Worm (Caenorhabditis elegans) whole organism, young adult: ENCODE data around the gene sre-43.

Experiments
- C17E4.6 ChIP-seq: fragments of 200-800 bp; sonication (Bioruptor generic); IDR thresholded peaks from 2 replicates; pipeline ENCODE4 v1.3.6; 2022; ENCODE audit warnings: missing genetic modification reagents, missing genetic modification characterization, missing compliant biosample characterization
- F49E8.2 ChIP-seq: sonication (generic microtip); optimal IDR thresholded peaks from 3 replicates; lab custom pipeline; 2017; ENCODE audit warnings: missing genetic modification characterization, mild to moderate bottlenecking, missing compliant biosample characterization, antibody characterized with exemption, moderate library complexity; ENCODE audit not compliant: insufficient read depth
- F52B5.7 ChIP-seq: sonication (generic microtip); optimal IDR thresholded peaks from 2 replicates; lab custom pipeline; 2016; ENCODE audit warnings: mild to moderate bottlenecking, missing genetic modification characterization, missing compliant biosample characterization
- K11D2.4 ChIP-seq: fragments of 200-800 bp; sonication (Bioruptor generic); IDR thresholded peaks from 2 replicates; pipeline ENCODE4 v1.3.6; 2022; ENCODE audit warnings: missing genetic modification reagents, missing genetic modification characterization, missing compliant biosample characterization
- T07F8.4 ChIP-seq: sonication (generic microtip); optimal IDR thresholded peaks from 2 replicates; lab custom pipeline; 2016; ENCODE audit warnings: mild to moderate bottlenecking, missing genetic modification characterization, moderate library complexity, missing compliant biosample characterization
- akir-1 ChIP-seq: fragments of 200-800 bp; sonication (Bioruptor generic); optimal IDR thresholded peaks from 2 replicates; lab custom pipeline; 2018; ENCODE audit warnings: mild to moderate bottlenecking, missing genetic modification characterization, moderate library complexity, missing compliant biosample characterization
- aptf-3 ChIP-seq: fragments of 200-800 bp; sonication (Bioruptor generic); IDR thresholded peaks from 2 replicates; pipeline ENCODE4 v1.3.6; 2022; ENCODE audit warnings: missing genetic modification characterization, missing compliant biosample characterization
- atf-7 ChIP-seq: sonication (generic microtip); optimal IDR thresholded peaks from 2 replicates; lab custom pipeline; 2017; ENCODE audit warnings: mild to moderate bottlenecking, missing genetic modification characterization, missing compliant biosample characterization
- bed-2 ChIP-seq: fragments of 200-800 bp; sonication (Bioruptor generic); IDR thresholded peaks from 2 replicates; pipeline ENCODE4 v1.3.6; 2022; ENCODE audit warnings: missing genetic modification reagents, missing genetic modification characterization, missing compliant biosample characterization
- cebp-1 ChIP-seq, 2 experiments: fragments of 200-800 bp in 1 of 2; sonication (Bioruptor generic) in 1 of 2; sonication (generic microtip) in 1 of 2; IDR thresholded peaks in 1 of 2; optimal IDR thresholded peaks in 1 of 2; 2 replicates each; pipeline versions ENCODE4 v1.3.6 to Lab custom; 2017 to 2022; ENCODE audit warnings: missing compliant biosample characterization in 2 of 2, missing genetic modification characterization in 2 of 2, mild to moderate bottlenecking in 1 of 2, missing genetic modification reagents in 1 of 2, moderate library complexity in 1 of 2
- cebp-2 ChIP-seq: fragments of 200-800 bp; sonication (Bioruptor generic); IDR thresholded peaks from 2 replicates; pipeline ENCODE4 v1.3.6; 2022; ENCODE audit warnings: missing genetic modification characterization, missing compliant biosample characterization
- ceh-27 ChIP-seq: fragments of 200-800 bp; sonication (Bioruptor generic); optimal IDR thresholded peaks from 2 replicates; lab custom pipeline; 2018; ENCODE audit warnings: mild to moderate bottlenecking, missing genetic modification characterization, moderate library complexity, missing compliant biosample characterization
- ceh-40 ChIP-seq: fragments of 200-800 bp; sonication (Bioruptor generic); IDR thresholded peaks from 2 replicates; pipeline ENCODE4 v1.3.6; 2022; ENCODE audit warnings: missing genetic modification characterization, missing compliant biosample characterization
- ceh-58 ChIP-seq: fragments of 200-800 bp; sonication (Bioruptor generic); IDR thresholded peaks from 2 replicates; pipeline ENCODE4 v1.3.6; 2022; ENCODE audit warnings: missing genetic modification characterization, missing compliant biosample characterization
- die-1 ChIP-seq: sonication (generic microtip); optimal IDR thresholded peaks from 2 replicates; lab custom pipeline; 2016; ENCODE audit warnings: missing genotype, mild to moderate bottlenecking, missing genetic modification characterization, missing compliant biosample characterization
- dpff-1 ChIP-seq: sonication (generic microtip); optimal IDR thresholded peaks from 2 replicates; lab custom pipeline; 2017; ENCODE audit warnings: mild to moderate bottlenecking, missing genetic modification characterization, missing compliant biosample characterization
- dpl-1 ChIP-seq: fragments of 150-350 bp; optimal IDR thresholded peaks from 2 replicates; lab custom pipeline; 2014; ENCODE audit warnings: missing biosample characterization, missing genetic modification reagents, missing genetic modification characterization
- him-1 ChIP-seq: sonication (generic microtip); optimal IDR thresholded peaks from 2 replicates; lab custom pipeline; 2016; ENCODE audit warnings: missing genotype, missing genetic modification reagents, missing genetic modification characterization, missing compliant biosample characterization
- hmg-1.2 ChIP-seq: fragments of 200-800 bp; sonication (Bioruptor generic); IDR thresholded peaks from 2 replicates; pipeline ENCODE4 v1.3.6; 2022; ENCODE audit warnings: missing genetic modification reagents, missing genetic modification characterization, missing compliant biosample characterization
- hmg-20 ChIP-seq: fragments of 200-800 bp; sonication (Bioruptor generic); IDR thresholded peaks from 2 replicates; pipeline ENCODE4 v1.3.6; 2022; ENCODE audit warnings: missing genetic modification reagents, missing genetic modification characterization, missing compliant biosample characterization
- hrde-1 ChIP-seq: sonication (generic microtip); optimal IDR thresholded peaks from 2 replicates; lab custom pipeline; 2016; ENCODE audit warnings: missing genetic modification characterization, mild to moderate bottlenecking, missing compliant biosample characterization, moderate library complexity, missing genotype, missing genetic modification reagents, borderline replicate concordance
- lin-26 ChIP-seq: fragments of 200-800 bp; sonication (Bioruptor generic); IDR thresholded peaks from 2 replicates; pipeline ENCODE4 v1.3.6; 2022; ENCODE audit warnings: missing genetic modification reagents, missing genetic modification characterization, missing compliant biosample characterization
- lin-35 ChIP-seq, 3 experiments: fragments of 150-350 bp in 2 of 3; sonication (generic microtip) in 1 of 3; optimal IDR thresholded peaks; 2 replicates each; lab custom pipeline; 2014 to 2018; ENCODE audit warnings: missing biosample characterization in 3 of 3, missing genetic modification characterization in 3 of 3, missing genetic modification reagents in 3 of 3
- madf-6 ChIP-seq: fragments of 200-800 bp; sonication (Bioruptor generic); IDR thresholded peaks from 2 replicates; pipeline ENCODE4 v1.3.6; 2022; ENCODE audit warnings: missing genetic modification reagents, missing genetic modification characterization, missing compliant biosample characterization
- mel-28 ChIP-seq: sonication (generic microtip); optimal IDR thresholded peaks from 2 replicates; lab custom pipeline; 2016; ENCODE audit warnings: borderline replicate concordance, mild to moderate bottlenecking, missing genetic modification characterization, missing compliant biosample characterization
- mes-4 ChIP-seq: sonication (generic microtip); optimal IDR thresholded peaks from 2 replicates; lab custom pipeline; 2016; ENCODE audit warnings: missing genotype, missing genetic modification characterization, missing compliant biosample characterization
- rcor-1 ChIP-seq: fragments of 200-800 bp; sonication (Bioruptor generic); IDR thresholded peaks from 2 replicates; pipeline ENCODE4 v1.3.6; 2022; ENCODE audit warnings: missing genetic modification reagents, missing genetic modification characterization, missing compliant biosample characterization
- rec-8 ChIP-seq, 2 experiments: sonication (generic microtip); optimal IDR thresholded peaks; 2 replicates each; lab custom pipeline; 2016; ENCODE audit warnings: mild to moderate bottlenecking in 2 of 2, missing genetic modification characterization in 2 of 2, missing genetic modification reagents in 2 of 2, missing genotype in 2 of 2, missing biosample characterization in 1 of 2, missing compliant biosample characterization in 1 of 2, moderate library complexity in 1 of 2
- repo-1 ChIP-seq: sonication (generic microtip); optimal IDR thresholded peaks from 2 replicates; lab custom pipeline; 2017; ENCODE audit warnings: mild to moderate bottlenecking, missing genetic modification characterization, missing compliant biosample characterization
- rpc-1 ChIP-seq, 2 experiments: fragments of 150-350 bp in 1 of 2; sonication (generic microtip) in 1 of 2; optimal IDR thresholded peaks; 2 replicates each; lab custom pipeline; 2014 to 2018; ENCODE audit warnings: missing biosample characterization in 1 of 2, missing genetic modification characterization in 1 of 2, missing genetic modification reagents in 1 of 2, missing genotype in 1 of 2
- sdz-38 ChIP-seq: sonication (generic microtip); optimal IDR thresholded peaks from 2 replicates; lab custom pipeline; 2016; ENCODE audit warnings: missing genotype, missing genetic modification characterization, missing compliant biosample characterization
- sea-2 ChIP-seq: fragments of 200-800 bp; sonication (Bioruptor generic); IDR thresholded peaks from 2 replicates; pipeline ENCODE4 v1.3.6; 2022; ENCODE audit warnings: missing genetic modification characterization, missing compliant biosample characterization
- snpc-3.4 ChIP-seq: sonication (generic microtip); optimal IDR thresholded peaks from 2 replicates; lab custom pipeline; 2017; ENCODE audit warnings: missing genetic modification characterization, mild to moderate bottlenecking, missing compliant biosample characterization, antibody characterized with exemption, moderate library complexity, missing genotype, missing genetic modification reagents
- sptf-2 ChIP-seq: fragments of 200-800 bp; sonication (Bioruptor generic); optimal IDR thresholded peaks from 2 replicates; lab custom pipeline; 2018; ENCODE audit warnings: mild to moderate bottlenecking, missing genetic modification characterization, missing compliant biosample characterization
- tbp1 ChIP-seq: fragments of 200-800 bp; sonication (Bioruptor generic); optimal IDR thresholded peaks from 2 replicates; lab custom pipeline; 2018; ENCODE audit warnings: mild to moderate bottlenecking, missing genetic modification characterization, missing compliant biosample characterization
- xnd-1 ChIP-seq: sonication (generic microtip); optimal IDR thresholded peaks from 2 replicates; lab custom pipeline; 2016; ENCODE audit warnings: missing genotype, missing genetic modification reagents, missing genetic modification characterization, missing compliant biosample characterization
- ztf-18 ChIP-seq: sonication (generic microtip); optimal IDR thresholded peaks from 2 replicates; lab custom pipeline; 2016; ENCODE audit warnings: missing genotype, mild to moderate bottlenecking, missing genetic modification characterization, missing compliant biosample characterization
- ztf-6 ChIP-seq: fragments of 200-800 bp; sonication (Bioruptor generic); IDR thresholded peaks from 2 replicates; pipeline ENCODE4 v1.3.6; 2022; ENCODE audit warnings: missing genetic modification reagents, missing genetic modification characterization, missing compliant biosample characterization

The sre-43 gene

ce11 chrII:13991741-13992140 lies 22.9 kb upstream of the sre-43 start, which contains the start of gene Y39G8B.5:
Gene Y39G8B.5 (minus strand): TSS chrII:13991841.
- TF ChIP-seq hmg-20 (GFP tag; lab: Robert Waterston, UW): no peak
- TF ChIP-seq C17E4.6: no peak
- TF ChIP-seq xnd-1: no peak
- TF ChIP-seq cebp-1 (GFP tag; IDR thresholded peaks at IDR 0.05; lab: Robert Waterston, UW): no peak
- no peak for TF ChIP-seq cebp-1 (tag; optimal IDR thresholded peaks at IDR 0.05; lab: Kevin White, UChicago)
- TF ChIP-seq sptf-2 (GFP tag; lab: Kevin White, UChicago): no peak
- TF ChIP-seq ceh-40 (GFP tag; lab: Robert Waterston, UW): no peak
- TF ChIP-seq K11D2.4 (GFP tag; lab: Robert Waterston, UW): no peak
- no peak for TF ChIP-seq hrde-1 (tag; lab: Kevin White, UChicago)
- TF ChIP-seq cebp-2 (GFP tag; lab: Robert Waterston, UW): no peak
- TF ChIP-seq rec-8 (tag; optimal IDR thresholded peaks at IDR 0.05; lab: Kevin White, UChicago): no peak
- no peak for TF ChIP-seq bed-2 (GFP tag; lab: Robert Waterston, UW)
- no peak for TF ChIP-seq lin-35 (GFP tag; optimal IDR thresholded peaks at IDR 0.05; lab: Kevin White, UChicago)
- no peak for TF ChIP-seq madf-6 (GFP tag; lab: Robert Waterston, UW)
- TF ChIP-seq ztf-18 (tag; lab: Kevin White, UChicago): no peak
- TF ChIP-seq him-1 (tag; lab: Kevin White, UChicago): no peak
- no peak for TF ChIP-seq lin-26 (GFP tag; lab: Robert Waterston, UW)
- TF ChIP-seq F52B5.7 (tag; lab: Kevin White, UChicago): no peak

ce11 chrII:13984551-13984950 lies 15.7 kb upstream of the sre-43 start, which contains the start of gene sre-47:
Gene sre-47 (minus strand): TSS chrII:13984651.
- TF ChIP-seq madf-6 (GFP tag; lab: Robert Waterston, UW) (no peak), snpc-3.4 (tag; lab: Kevin White, UChicago) (no peak), sea-2 (no peak), dpff-1 (tag; lab: Kevin White, UChicago) (no peak), rcor-1 (GFP tag; lab: Robert Waterston, UW) (no peak), ceh-27 (GFP tag; lab: Kevin White, UChicago) (no peak), sdz-38 (tag; lab: Kevin White, UChicago) (no peak), F49E8.2 (tag; lab: Kevin White, UChicago) (no peak), cebp-2 (GFP tag; lab: Robert Waterston, UW) (no peak), hrde-1 (tag; lab: Kevin White, UChicago) (no peak), dpl-1 (GFP tag; lab: Kevin White, UChicago) (no peak)

- TF ChIP-seq mes-4 (no peak), mel-28 (no peak), hmg-1.2 (no peak), die-1 (tag; lab: Kevin White, UChicago) (no peak), aptf-3 (GFP tag; lab: Robert Waterston, UW) (no peak), ceh-58 (GFP tag; lab: Robert Waterston, UW) (no peak), tbp1 (no peak), akir-1 (GFP tag; lab: Kevin White, UChicago) (no peak), dpff-1 (tag; lab: Kevin White, UChicago) (no peak), rpc-1 (optimal IDR thresholded peaks at IDR 0.05; lab: Kevin White, UChicago) (no peak), rpc-1 (tag; optimal IDR thresholded peaks at IDR 0.05; lab: Kevin White, UChicago) (no peak), repo-1 (no peak), atf-7 (tag; lab: Kevin White, UChicago) (no peak), ztf-6 (GFP tag; lab: Robert Waterston, UW) (no peak), T07F8.4 (tag; lab: Kevin White, UChicago) (no peak)
- TF ChIP-seq, all 124 proteins: peak for 0
Observed at ce11 chrII:13982923-13983322, 14.0 kb upstream of the sre-43 start, which contains the start of the genes Y39G8B.13 and Y39G8B.10. Gene Y39G8B.13 (minus strand): TSS chrII:13983047. Gene Y39G8B.10 (minus strand): TSS chrII:13983115.
